Worm (Caenorhabditis elegans) whole organism, L1 larva: Measurements from ENCODE around the gene ttr-1.
A peak's percentile ranks its signal among the peaks of the same experiment; 100 is the strongest.

ENCODE experiments used
- F16B12.6 ChIP-seq: fragments of 150-350 bp; optimal IDR thresholded peaks from 2 replicates; lab custom pipeline; 2014; ENCODE audit warnings: missing biosample characterization, missing genetic modification characterization
- blmp-1 ChIP-seq: fragments of 150-350 bp; optimal IDR thresholded peaks from 2 replicates; lab custom pipeline; 2014; ENCODE audit warnings: missing biosample characterization, missing genetic modification characterization
- ceh-63 ChIP-seq: fragments of 200-800 bp; sonication (Bioruptor generic); optimal IDR thresholded peaks from 2 replicates; lab custom pipeline; 2018; ENCODE audit warnings: mild to moderate bottlenecking, missing genetic modification characterization, missing compliant biosample characterization
- ceh-82 ChIP-seq, 3 experiments: fragments of 150-350 bp in 1 of 3; sonication (generic microtip) in 2 of 3; optimal IDR thresholded peaks; 2 replicates each; lab custom pipeline; 2014 to 2017; ENCODE audit warnings: missing biosample characterization in 3 of 3, missing genetic modification characterization in 3 of 3
- ceh-88 ChIP-seq: fragments of 200-800 bp; sonication (Bioruptor generic); IDR thresholded peaks from 2 replicates; pipeline ENCODE4 v1.3.6; 2022; ENCODE audit warnings: missing genetic modification characterization, missing compliant biosample characterization
- dpl-1 ChIP-seq, 3 experiments: fragments of 150-350 bp in 2 of 3; sonication (generic microtip) in 1 of 3; optimal IDR thresholded peaks; 2 replicates each; lab custom pipeline; 2014 to 2017; ENCODE audit warnings: missing biosample characterization in 3 of 3, missing genetic modification characterization in 3 of 3, missing genetic modification reagents in 3 of 3
- dsc-1 ChIP-seq: sonication (generic microtip); optimal IDR thresholded peaks from 2 replicates; lab custom pipeline; 2016; ENCODE audit warnings: mild to moderate bottlenecking, missing genetic modification characterization, missing compliant biosample characterization
- efl-1 ChIP-seq, 4 experiments: fragments of 150-350 bp; optimal IDR thresholded peaks in 3 of 4; peaks in 1 of 4; 1 replicate in 1 of 4; 2 replicates in 3 of 4; lab custom pipeline; 2014; ENCODE audit warnings: missing biosample characterization in 2 of 4, missing genetic modification characterization in 2 of 4, missing genetic modification reagents in 2 of 4
- egl-13 ChIP-seq: sonication (generic microtip); optimal IDR thresholded peaks from 2 replicates; lab custom pipeline; 2016; ENCODE audit warnings: missing genotype, missing genetic modification reagents, missing genetic modification characterization, missing compliant biosample characterization
- egl-27 ChIP-seq, 2 experiments: fragments of 150-350 bp in 1 of 2; sonication (generic microtip); optimal IDR thresholded peaks; 3 replicates each; lab custom pipeline; 2017 to 2018; ENCODE audit warnings: missing biosample characterization in 2 of 2, missing genetic modification characterization in 2 of 2, missing genetic modification reagents in 2 of 2
- elt-3 ChIP-seq, 6 experiments: fragments of 150-350 bp in 1 of 6; sonication (generic microtip); optimal IDR thresholded peaks; 2 replicates each; lab custom pipeline; 2017 to 2018; ENCODE audit warnings: missing biosample characterization in 6 of 6, missing genetic modification characterization in 6 of 6, inconsistent platforms in 1 of 6
- fkh-4 ChIP-seq: sonication (generic microtip); optimal IDR thresholded peaks from 2 replicates; lab custom pipeline; 2016; ENCODE audit warnings: missing compliant biosample characterization, missing genetic modification characterization, borderline replicate concordance
- fkh-8 ChIP-seq: sonication (generic microtip); optimal IDR thresholded peaks from 2 replicates; lab custom pipeline; 2016; ENCODE audit warnings: mild to moderate bottlenecking, missing genetic modification characterization, missing compliant biosample characterization
- grh-1 ChIP-seq: fragments of 200-800 bp; sonication (Bioruptor generic); IDR thresholded peaks from 2 replicates; pipeline ENCODE4 v1.3.6; 2022; ENCODE audit warnings: missing genetic modification reagents, missing genetic modification characterization, missing compliant biosample characterization
- hlh-17 ChIP-seq: fragments of 200-800 bp; sonication (Bioruptor generic); optimal IDR thresholded peaks from 2 replicates; lab custom pipeline; 2018; ENCODE audit warnings: missing genetic modification characterization, mild to moderate bottlenecking, missing compliant biosample characterization, moderate library complexity, borderline replicate concordance
- hlh-4 ChIP-seq: sonication (generic microtip); optimal IDR thresholded peaks from 2 replicates; lab custom pipeline; 2016; ENCODE audit warnings: mild to moderate bottlenecking, missing genetic modification characterization, missing compliant biosample characterization
- lin-14 ChIP-seq: fragments of 200-800 bp; sonication (Bioruptor generic); optimal IDR thresholded peaks from 2 replicates; lab custom pipeline; 2018; ENCODE audit warnings: mild to moderate bottlenecking, missing genetic modification characterization, moderate library complexity, missing compliant biosample characterization
- lin-35 ChIP-seq, 2 experiments: fragments of 150-350 bp; optimal IDR thresholded peaks; 2 replicates each; lab custom pipeline; 2014; ENCODE audit warnings: missing biosample characterization in 2 of 2, missing genetic modification characterization in 2 of 2, missing genetic modification reagents in 2 of 2
- mab-9 ChIP-seq: fragments of 200-800 bp; sonication (Bioruptor generic); IDR thresholded peaks from 2 replicates; pipeline ENCODE4 v1.3.6; 2022; ENCODE audit warnings: missing genetic modification reagents, missing genetic modification characterization, missing compliant biosample characterization
- mdl-1 ChIP-seq, 2 experiments: fragments of 150-350 bp; optimal IDR thresholded peaks; 2 replicates each; lab custom pipeline; 2014 to 2017; ENCODE audit warnings: missing biosample characterization in 2 of 2, missing genetic modification characterization in 2 of 2, inconsistent platforms in 1 of 2
- mep-1 ChIP-seq: fragments of 150-350 bp; optimal IDR thresholded peaks from 2 replicates; lab custom pipeline; 2014; ENCODE audit warnings: missing biosample characterization, missing genetic modification characterization
- nhr-11 ChIP-seq: fragments of 150-350 bp; optimal IDR thresholded peaks from 2 replicates; lab custom pipeline; 2014; ENCODE audit warnings: missing biosample characterization, missing genetic modification characterization
- nhr-76 ChIP-seq: sonication (generic microtip); optimal IDR thresholded peaks from 2 replicates; lab custom pipeline; 2017; ENCODE audit warnings: missing biosample characterization, missing genetic modification characterization
- nhr-77 ChIP-seq: fragments of 150-350 bp; optimal IDR thresholded peaks from 2 replicates; lab custom pipeline; 2014; ENCODE audit warnings: missing biosample characterization, missing genetic modification characterization
- nhr-84 ChIP-seq: sonication (generic microtip); optimal IDR thresholded peaks from 2 replicates; lab custom pipeline; 2017; ENCODE audit warnings: missing biosample characterization, missing genetic modification characterization
- nhr-85 ChIP-seq: sonication (generic microtip); peaks from one replicate; lab custom pipeline; 2016; ENCODE audit warnings: missing genetic modification characterization, inconsistent platforms, missing compliant biosample characterization
- pax-3 ChIP-seq: fragments of 200-800 bp; sonication (Bioruptor generic); optimal IDR thresholded peaks from 2 replicates; lab custom pipeline; 2018; ENCODE audit warnings: mild to moderate bottlenecking, missing genetic modification characterization, moderate library complexity, missing compliant biosample characterization
- rnt-1 ChIP-seq: sonication (generic microtip); optimal IDR thresholded peaks from 2 replicates; lab custom pipeline; 2016; ENCODE audit warnings: mild to moderate bottlenecking, missing genetic modification characterization, moderate library complexity, missing compliant biosample characterization
- skn-1 ChIP-seq: fragments of 150-350 bp; optimal IDR thresholded peaks from 2 replicates; lab custom pipeline; 2014; ENCODE audit warnings: missing biosample characterization, missing genetic modification characterization
- snu-23 ChIP-seq: sonication (generic microtip); optimal IDR thresholded peaks from 2 replicates; lab custom pipeline; 2016; ENCODE audit warnings: missing genetic modification characterization, missing compliant biosample characterization
- sptf-1 ChIP-seq: fragments of 150-350 bp; optimal IDR thresholded peaks from 2 replicates; lab custom pipeline; 2014; ENCODE audit warnings: missing biosample characterization, missing genetic modification characterization
- sup-37 ChIP-seq: fragments of 200-800 bp; sonication (Bioruptor generic); optimal IDR thresholded peaks from 2 replicates; lab custom pipeline; 2018; ENCODE audit warnings: mild to moderate bottlenecking, missing genetic modification characterization, missing compliant biosample characterization
- tbx-2 ChIP-seq: sonication (generic microtip); optimal IDR thresholded peaks from 2 replicates; lab custom pipeline; 2016; ENCODE audit warnings: missing genetic modification characterization, missing compliant biosample characterization
- unc-86 ChIP-seq: sonication (generic microtip); optimal IDR thresholded peaks from 2 replicates; lab custom pipeline; 2016; ENCODE audit warnings: missing genetic modification characterization, missing compliant biosample characterization
- unc-98 ChIP-seq: fragments of 200-800 bp; sonication (Bioruptor generic); IDR thresholded peaks from 2 replicates; pipeline ENCODE4 v1.3.6; 2022; ENCODE audit warnings: missing genetic modification characterization, missing compliant biosample characterization
- vab-15 ChIP-seq: sonication (generic microtip); optimal IDR thresholded peaks from 2 replicates; lab custom pipeline; 2017; ENCODE audit warnings: missing genotype, mild to moderate bottlenecking, missing genetic modification characterization, missing compliant biosample characterization
- ztf-11 ChIP-seq, 2 experiments: sonication (generic microtip); optimal IDR thresholded peaks; 2 replicates each; lab custom pipeline; 2016 to 2017; ENCODE audit warnings: missing genetic modification characterization in 2 of 2, missing biosample characterization in 1 of 2, missing compliant biosample characterization in 1 of 2

Gene ttr-1

ce11 chrIII:9908769-9909168 is 20.1 kb upstream of the ttr-1 start (continued):
- TF ChIP-seq nhr-11 (tag; lab: Kevin White, UChicago), result no peak
- TF ChIP-seq unc-98 (GFP tag; lab: Robert Waterston, UW), result no peak
- peak in 1 of 6 experiments; percentile 36 for TF ChIP-seq elt-3 (tag; optimal IDR thresholded peaks at IDR 0.05; lab: Kevin White, UChicago)
- TF ChIP-seq dsc-1 (tag; lab: Kevin White, UChicago), result no peak
- TF ChIP-seq fkh-4 (tag; lab: Kevin White, UChicago), result no peak
- no peak for TF ChIP-seq egl-27 (tag; optimal IDR thresholded peaks at IDR 0.05; lab: Kevin White, UChicago)
- peak; percentile 41 for TF ChIP-seq blmp-1 (tag; lab: Kevin White, UChicago)
- no peak for TF ChIP-seq rnt-1 (tag; lab: Kevin White, UChicago)
- TF ChIP-seq grh-1, result no peak
- peak; percentile 8 for TF ChIP-seq tbx-2 (tag; lab: Kevin White, UChicago)
- TF ChIP-seq ceh-82 (tag; optimal IDR thresholded peaks at IDR 0.05; lab: Kevin White, UChicago), result no peak
- peak; percentile 93 for TF ChIP-seq nhr-85
- no peak for TF ChIP-seq mdl-1 (tag; optimal IDR thresholded peaks at IDR 0.05; lab: Kevin White, UChicago)
- peak; percentile 50 for TF ChIP-seq snu-23 (GFP tag; lab: Kevin White, UChicago)
- no peak for TF ChIP-seq ceh-88
- TF ChIP-seq hlh-17 (GFP tag; lab: Kevin White, UChicago), result no peak
- TF ChIP-seq nhr-76 (tag; lab: Kevin White, UChicago), result no peak
- TF ChIP-seq fkh-8, result no peak
- peak in 1 of 3 experiments; percentile 16 for TF ChIP-seq dpl-1 (GFP tag; optimal IDR thresholded peaks at IDR 0.05; lab: Kevin White, UChicago)
- no peak for TF ChIP-seq pax-3 (tag; lab: Kevin White, UChicago)
- peak; percentile 4 for TF ChIP-seq skn-1 (tag; lab: Kevin White, UChicago)
- TF ChIP-seq hlh-4, result no peak
- no peak for TF ChIP-seq sup-37

ce11 chrIII:9910608-9911479 is 18.0 kb upstream of the ttr-1 start, which contains the start of the genes cyld-1 and F40F12.9:
Gene cyld-1, minus strand, starts transcription at chrIII:9910658.
Gene F40F12.9, plus strand, starts transcription at chrIII:9911328.
- no peak for TF ChIP-seq nhr-77 (tag; lab: Kevin White, UChicago)
- no peak for TF ChIP-seq blmp-1 (tag; lab: Kevin White, UChicago)
- TF ChIP-seq fkh-8, result no peak
- no peak for TF ChIP-seq unc-86 (tag; lab: Kevin White, UChicago)
- TF ChIP-seq sptf-1 (tag; lab: Kevin White, UChicago), result no peak
- TF ChIP-seq mep-1 (tag; lab: Kevin White, UChicago), result no peak
- no peak for TF ChIP-seq ceh-63
- no peak for TF ChIP-seq vab-15 (tag; lab: Kevin White, UChicago)
- no peak for TF ChIP-seq hlh-17 (GFP tag; lab: Kevin White, UChicago)
- no peak for TF ChIP-seq F16B12.6 (tag; lab: Kevin White, UChicago)
- no peak for TF ChIP-seq nhr-11 (tag; lab: Kevin White, UChicago)
- TF ChIP-seq nhr-85, result no peak
- TF ChIP-seq mab-9 (GFP tag; lab: Robert Waterston, UW), result no peak
- no peak for TF ChIP-seq ztf-11 (tag; optimal IDR thresholded peaks at IDR 0.05; lab: Kevin White, UChicago)
- TF ChIP-seq egl-13 (tag; lab: Kevin White, UChicago), result no peak
- peak; percentile 28 for TF ChIP-seq lin-14 (GFP tag; lab: Kevin White, UChicago)
- peak in 1 of 2 experiments; percentile 20 for TF ChIP-seq lin-35 (GFP tag; optimal IDR thresholded peaks at IDR 0.05; lab: Kevin White, UChicago)

- TF ChIP-seq ceh-82 (tag; optimal IDR thresholded peaks at IDR 0.05; lab: Kevin White, UChicago), result peak in 1 of 3 experiments; percentile 3
- TF ChIP-seq nhr-84 (tag; lab: Kevin White, UChicago), result no peak
- TF ChIP-seq elt-3 (tag; optimal IDR thresholded peaks at IDR 0.05; lab: Kevin White, UChicago), result no peak
- TF ChIP-seq efl-1 (optimal IDR thresholded peaks at IDR 0.05; lab: Kevin White, UChicago), result peak in 1 of 2 experiments; percentile 42
- TF ChIP-seq efl-1 (GFP tag; optimal IDR thresholded peaks at IDR 0.05 in 1 of 2; lab: Kevin White, UChicago), result peak; percentile 68 to 96
- peak; percentile 77 for TF ChIP-seq skn-1 (tag; lab: Kevin White, UChicago)
- TF ChIP-seq dpl-1 (GFP tag; optimal IDR thresholded peaks at IDR 0.05; lab: Kevin White, UChicago), result peak; percentile 49 to 69 (median 64)
- peak; percentile 43 to 76 for TF ChIP-seq lin-35 (GFP tag; optimal IDR thresholded peaks at IDR 0.05; lab: Kevin White, UChicago)
Observed at ce11 chrIII:9912501-9912900, 16.4 kb upstream of the ttr-1 start.
